Worm (Caenorhabditis elegans): ENCODE results near the gene iff-1.

ce11 chrIII:9740663-9741062 is 6.3 kb downstream of the iff-1 start:
- TF ChIP-seq sea-1 (GFP tag; conservative IDR thresholded peaks at IDR 0.05): no peak
- TF ChIP-seq pes-1 (GFP tag; IDR thresholded peaks at IDR 0.05): no peak
- TF ChIP-seq hnd-1 (tag; optimal IDR thresholded peaks at IDR 0.05): no peak
- no peak for TF ChIP-seq ama-1 (optimal IDR thresholded peaks at IDR 0.05)
- TF ChIP-seq ceh-13 (GFP tag; optimal IDR thresholded peaks at IDR 0.05): no peak
- TF ChIP-seq flt-1 (GFP tag; IDR thresholded peaks at IDR 0.05): no peak
- no peak for TF ChIP-seq ets-7 (tag; optimal IDR thresholded peaks at IDR 0.05)
- TF ChIP-seq B0310.2 (tag; optimal IDR thresholded peaks at IDR 0.05): no peak
- TF ChIP-seq tbx-11 (GFP tag; IDR thresholded peaks at IDR 0.05): no peak

All from whole organism, early embryonic.